Fruit fly (Drosophila melanogaster): ENCODE measurements around the gene p38c.
A peak's percentile ranks its signal among the peaks of the same experiment; 100 is the strongest.

- no peak for TF ChIP-seq fd59A (GFP tag; optimal IDR thresholded peaks at IDR 0.05)
- TF ChIP-seq Eip75B (GFP tag; optimal IDR thresholded peaks at IDR 0.05) = peak; percentile 8
- TF ChIP-seq spab (GFP tag; optimal IDR thresholded peaks at IDR 0.05) = no peak
- peak; percentile 18 to 34 for TF ChIP-seq ss (GFP tag; optimal IDR thresholded peaks at IDR 0.05)
- no peak for TF ChIP-seq CG11762 (GFP tag; optimal IDR thresholded peaks at IDR 0.05; ENCODE audit: insufficient read depth)
- peak; percentile 12 for TF ChIP-seq CG32006 (GFP tag; optimal IDR thresholded peaks at IDR 0.05)
- no peak for TF ChIP-seq Hr39 (GFP tag; optimal IDR thresholded peaks at IDR 0.05)
- TF ChIP-seq cyc (GFP tag; optimal IDR thresholded peaks at IDR 0.05) = no peak
- TF ChIP-seq CG8119 (GFP tag; IDR thresholded peaks at IDR 0.05) = no peak
- TF ChIP-seq CG31627 (GFP tag; optimal IDR thresholded peaks at IDR 0.05) = no peak
These were observed 44.6 kb downstream of the p38c start, which contains the start of gene Syx1A for dm6 chr3R:24105312-24105902.
